Fruit fly (Drosophila melanogaster) whole organism, adult: Measurements from ENCODE around the gene CG5850.
A peak's percentile ranks its signal among the peaks of the same experiment; 100 is the strongest.

Experiments
- CG11617 ChIP-seq: fragments of 200-800 bp; sonication (Bioruptor generic); optimal IDR thresholded peaks from 2 replicates; lab custom pipeline; 2017; ENCODE audit warnings: mild to moderate bottlenecking, missing biosample characterization, missing genetic modification reagents, missing genetic modification characterization
- CG12768 ChIP-seq: fragments of 200-800 bp; sonication (Bioruptor generic); optimal IDR thresholded peaks from 2 replicates; lab custom pipeline; 2017; ENCODE audit warnings: missing biosample characterization, missing genetic modification characterization, mild to moderate bottlenecking, moderate library complexity, missing genetic modification reagents
- CG14711 ChIP-seq: fragments of 200-800 bp; sonication (Bioruptor generic); optimal IDR thresholded peaks from 2 replicates; lab custom pipeline; 2018; ENCODE audit warnings: missing biosample characterization, mild to moderate bottlenecking, missing genetic modification characterization, moderate library complexity
- CG1620 ChIP-seq: fragments of 200-800 bp; sonication (Bioruptor generic); optimal IDR thresholded peaks from 2 replicates; lab custom pipeline; 2016; ENCODE audit warnings: missing biosample characterization, missing genetic modification characterization
- CG33017 ChIP-seq: fragments of 200-800 bp; sonication (Bioruptor generic); optimal IDR thresholded peaks from 2 replicates; lab custom pipeline; 2018; ENCODE audit warnings: missing biosample characterization, mild to moderate bottlenecking, missing genetic modification characterization, moderate library complexity
- CG5204 ChIP-seq: fragments of 200-800 bp; sonication (Bioruptor generic); optimal IDR thresholded peaks from 2 replicates; lab custom pipeline; 2016; ENCODE audit warnings: missing biosample characterization, missing genetic modification characterization
- CG7045 ChIP-seq: fragments of 200-800 bp; sonication (Bioruptor generic); optimal IDR thresholded peaks from 2 replicates; lab custom pipeline; 2017; ENCODE audit warnings: missing biosample characterization, mild to moderate bottlenecking, missing genetic modification characterization
- CG7101 ChIP-seq: fragments of 200-800 bp; sonication (Bioruptor generic); optimal IDR thresholded peaks from 2 replicates; lab custom pipeline; 2018; ENCODE audit warnings: missing biosample characterization, mild to moderate bottlenecking, missing genetic modification characterization, moderate library complexity
- Clk ChIP-seq: fragments of 200-800 bp; sonication (Bioruptor generic); optimal IDR thresholded peaks from 2 replicates; lab custom pipeline; 2017; ENCODE audit warnings: missing biosample characterization, missing genetic modification characterization
- Crg-1 ChIP-seq: fragments of 200-800 bp; sonication (Bioruptor generic); optimal IDR thresholded peaks from 2 replicates; lab custom pipeline; 2016; ENCODE audit warnings: missing biosample characterization, missing genetic modification characterization
- Hr96 ChIP-seq: fragments of 200-800 bp; sonication (Bioruptor generic); optimal IDR thresholded peaks from 2 replicates; lab custom pipeline; 2016; ENCODE audit warnings: missing biosample characterization, missing genetic modification characterization
- Mnt ChIP-seq: fragments of 200-800 bp; sonication (Bioruptor generic); optimal IDR thresholded peaks from 2 replicates; lab custom pipeline; 2016; ENCODE audit warnings: missing biosample characterization, mild to moderate bottlenecking, missing genetic modification characterization
- bab1 ChIP-seq: fragments of 200-800 bp; sonication (Bioruptor generic); optimal IDR thresholded peaks from 3 replicates; lab custom pipeline; 2019; ENCODE audit warnings: missing biosample characterization, mild to moderate bottlenecking, missing genetic modification characterization, moderate library complexity
- cic ChIP-seq: fragments of 200-800 bp; sonication (Bioruptor generic); optimal IDR thresholded peaks from 2 replicates; lab custom pipeline; 2017; ENCODE audit warnings: missing biosample characterization, mild to moderate bottlenecking, missing genetic modification characterization, moderate library complexity
- cnc ChIP-seq, 2 experiments: fragments of >200 bp; optimal IDR thresholded peaks; 2 replicates each; lab custom pipeline; 2017
- kay ChIP-seq: fragments of 200-800 bp; sonication (Bioruptor generic); peaks from one replicate; lab custom pipeline; 2016; ENCODE audit warnings: missing biosample characterization, missing genetic modification characterization, borderline replicate concordance
- ovo ChIP-seq: fragments of 200-800 bp; sonication (Bioruptor generic); optimal IDR thresholded peaks from 2 replicates; lab custom pipeline; 2016; ENCODE audit warnings: missing biosample characterization, missing genetic modification characterization
- pad ChIP-seq: fragments of 200-800 bp; sonication (Bioruptor generic); optimal IDR thresholded peaks from 3 replicates; lab custom pipeline; 2017; ENCODE audit warnings: missing biosample characterization, missing genetic modification characterization, mild to moderate bottlenecking, moderate library complexity, missing genetic modification reagents
- tj ChIP-seq: fragments of 200-800 bp; sonication (Bioruptor generic); optimal IDR thresholded peaks from 3 replicates; lab custom pipeline; 2017; ENCODE audit warnings: missing biosample characterization, mild to moderate bottlenecking, missing genetic modification characterization, moderate library complexity
- toe ChIP-seq: fragments of 200-800 bp; sonication (Bioruptor generic); optimal IDR thresholded peaks from 2 replicates; lab custom pipeline; 2016; ENCODE audit warnings: missing biosample characterization, missing genetic modification characterization

Gene CG5850

DNA sequence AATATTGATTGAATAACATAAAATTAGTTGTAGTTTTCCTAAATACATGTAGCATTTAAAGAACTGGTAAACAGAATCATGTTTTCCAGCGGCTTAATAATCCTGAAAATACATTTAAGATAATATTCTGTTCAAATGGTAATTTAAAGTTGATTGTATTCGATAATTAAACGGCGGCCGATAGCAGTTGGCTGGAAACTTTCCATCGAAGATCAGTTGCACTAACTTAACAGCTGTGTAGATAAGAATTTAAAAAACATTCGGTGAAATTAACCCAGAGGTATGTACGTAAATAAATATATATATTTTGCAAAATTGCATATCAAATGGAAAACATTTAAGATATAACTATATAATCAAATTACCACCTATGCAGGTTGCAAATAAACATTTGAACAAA, 43.8 kb downstream of the CG5850 start, which contains the start of gene CG4594:
TSS of gene CG4594 (plus strand) at position 212 of the 400 bp plus-strand sequence.
- no peak for TF ChIP-seq CG12768
- TF ChIP-seq CG11617: no peak
- TF ChIP-seq cnc (optimal IDR thresholded peaks at IDR 0.05; lab: Kevin White, UChicago): no peak
- TF ChIP-seq ovo (GFP tag; lab: Kevin White, UChicago): no peak
- no peak for TF ChIP-seq CG7045 (GFP tag; lab: Kevin White, UChicago)
- no peak for TF ChIP-seq kay (GFP tag; lab: Kevin White, UChicago)
- TF ChIP-seq CG33017 (tag; lab: Kevin White, UChicago): no peak

dm6 chr2L:9919218-9919617, 44.5 kb downstream of the CG5850 start:
- TF ChIP-seq cic (GFP tag; lab: Kevin White, UChicago) (no peak), CG5204 (GFP tag; lab: Kevin White, UChicago) (no peak), CG1620 (GFP tag; lab: Kevin White, UChicago) (no peak), CG7045 (GFP tag; lab: Kevin White, UChicago) (no peak), tj (GFP tag; lab: Kevin White, UChicago) (no peak), bab1 (GFP tag; lab: Kevin White, UChicago) (no peak), CG11617 (no peak), CG14711 (tag; lab: Kevin White, UChicago) (no peak)

- TF ChIP-seq CG11617: peak; percentile 79
- peak; percentile 62 for TF ChIP-seq Hr96 (GFP tag; lab: Kevin White, UChicago)
- peak; percentile 77 for TF ChIP-seq CG12768
- peak; percentile 60 for TF ChIP-seq CG1620 (GFP tag; lab: Kevin White, UChicago)
- peak; percentile 45 for TF ChIP-seq bab1 (GFP tag; lab: Kevin White, UChicago)
- TF ChIP-seq CG5204 (GFP tag; lab: Kevin White, UChicago): peak; percentile 63
- TF ChIP-seq Mnt (GFP tag; lab: Kevin White, UChicago): peak; percentile 18
- TF ChIP-seq toe (GFP tag; lab: Kevin White, UChicago): peak; percentile 76
- TF ChIP-seq CG7045 (GFP tag; lab: Kevin White, UChicago): peak; percentile 68
- peak; percentile 46 for TF ChIP-seq tj (GFP tag; lab: Kevin White, UChicago)
- peak; percentile 77 for TF ChIP-seq CG33017 (tag; lab: Kevin White, UChicago)
- TF ChIP-seq ovo (GFP tag; lab: Kevin White, UChicago): no peak
- TF ChIP-seq pad: peak; percentile 23
- peak; percentile 42 for TF ChIP-seq CG14711 (tag; lab: Kevin White, UChicago)
- no peak for TF ChIP-seq cnc (optimal IDR thresholded peaks at IDR 0.05; lab: Kevin White, UChicago)
- peak; percentile 33 for TF ChIP-seq cic (GFP tag; lab: Kevin White, UChicago)
- peak; percentile 23 for TF ChIP-seq Clk (GFP tag; lab: Kevin White, UChicago)
- TF ChIP-seq Crg-1 (GFP tag; lab: Kevin White, UChicago): peak; percentile 34
- TF ChIP-seq kay (GFP tag; lab: Kevin White, UChicago): no peak
- peak; percentile 70 for TF ChIP-seq CG7101 (tag; lab: Kevin White, UChicago)
These were observed 45.5 kb downstream of the CG5850 start, which contains the start of the genes CG5885 and CG4598 for dm6 chr2L:9918020-9918959. TSS of gene CG5885 (minus strand) at chr2L:9918330. TSS of gene CG4598 (plus strand) at chr2L:9918618.

- TF ChIP-seq CG5204 (GFP tag; lab: Kevin White, UChicago) (peak; percentile 97), CG7101 (tag; lab: Kevin White, UChicago) (peak; percentile 70), CG11617 (peak; percentile 95), bab1 (GFP tag; lab: Kevin White, UChicago) (peak; percentile 81), pad (peak; percentile 61), CG12768 (peak; percentile 100), CG14711 (tag; lab: Kevin White, UChicago) (peak; percentile 45), cic (GFP tag; lab: Kevin White, UChicago) (peak; percentile 91), cnc (optimal IDR thresholded peaks at IDR 0.05; lab: Kevin White, UChicago) (peak in 1 of 2 experiments; percentile 7), CG7045 (GFP tag; lab: Kevin White, UChicago) (peak; percentile 93), Hr96 (GFP tag; lab: Kevin White, UChicago) (peak; percentile 99), ovo (GFP tag; lab: Kevin White, UChicago) (peak; percentile 49), Mnt (GFP tag; lab: Kevin White, UChicago) (peak; percentile 82), tj (GFP tag; lab: Kevin White, UChicago) (peak; percentile 88), kay (GFP tag; lab: Kevin White, UChicago) (no peak), CG33017 (tag; lab: Kevin White, UChicago) (peak; percentile 74), toe (GFP tag; lab: Kevin White, UChicago) (peak; percentile 99), Crg-1 (GFP tag; lab: Kevin White, UChicago) (peak; percentile 65), CG1620 (GFP tag; lab: Kevin White, UChicago) (peak; percentile 50), Clk (GFP tag; lab: Kevin White, UChicago) (peak; percentile 90)
These were observed 48.5 kb downstream of the CG5850 start, which contains the start of gene yip2 for dm6 chr2L:9915011-9915850. TSS of gene yip2 (plus strand) at chr2L:9915253.
